Worm (Caenorhabditis elegans) whole organism, L1 larva: Measurements from ENCODE around the gene ztf-7.

Experiments used
- alr-1 ChIP-seq: fragments of 200-800 bp; sonication (Bioruptor generic); optimal IDR thresholded peaks from 2 replicates; lab custom pipeline; 2018; ENCODE audit warnings: borderline replicate concordance, mild to moderate bottlenecking, missing genetic modification characterization, missing compliant biosample characterization
- aly-2 ChIP-seq: fragments of 150-350 bp; optimal IDR thresholded peaks from 2 replicates; lab custom pipeline; 2014; ENCODE audit warnings: missing biosample characterization, missing genetic modification characterization
- blmp-1 ChIP-seq: fragments of 150-350 bp; optimal IDR thresholded peaks from 2 replicates; lab custom pipeline; 2014; ENCODE audit warnings: missing biosample characterization, missing genetic modification characterization
- efl-1 ChIP-seq, 4 experiments: fragments of 150-350 bp; optimal IDR thresholded peaks in 3 of 4; peaks in 1 of 4; 1 replicate in 1 of 4; 2 replicates in 3 of 4; lab custom pipeline; 2014; ENCODE audit warnings: missing biosample characterization in 2 of 4, missing genetic modification characterization in 2 of 4, missing genetic modification reagents in 2 of 4
- lin-13 ChIP-seq: fragments of 150-350 bp; optimal IDR thresholded peaks from 2 replicates; lab custom pipeline; 2014; ENCODE audit warnings: missing biosample characterization, missing genetic modification reagents, missing genetic modification characterization
- nhr-76 ChIP-seq: sonication (generic microtip); optimal IDR thresholded peaks from 2 replicates; lab custom pipeline; 2017; ENCODE audit warnings: missing biosample characterization, missing genetic modification characterization
- snpc-4 ChIP-seq: fragments of 150-350 bp; optimal IDR thresholded peaks from 2 replicates; lab custom pipeline; 2014; ENCODE audit warnings: missing biosample characterization, missing genetic modification characterization
- tbx-2 ChIP-seq: sonication (generic microtip); optimal IDR thresholded peaks from 2 replicates; lab custom pipeline; 2016; ENCODE audit warnings: missing genetic modification characterization, missing compliant biosample characterization
- unc-62 ChIP-seq: fragments of 150-350 bp; optimal IDR thresholded peaks from 2 replicates; lab custom pipeline; 2014; ENCODE audit warnings: missing biosample characterization, missing genetic modification reagents, missing genetic modification characterization
- zag-1 ChIP-seq: fragments of 150-350 bp; optimal IDR thresholded peaks from 2 replicates; lab custom pipeline; 2014; ENCODE audit warnings: missing biosample characterization, missing genetic modification characterization

- TF ChIP-seq tbx-2 (tag; lab: Kevin White, UChicago) (no peak), aly-2 (tag; lab: Kevin White, UChicago) (no peak), snpc-4 (tag; lab: Kevin White, UChicago) (no peak), unc-62 (no peak), blmp-1 (tag; lab: Kevin White, UChicago) (no peak), nhr-76 (no peak), zag-1 (tag; lab: Kevin White, UChicago) (no peak), efl-1 (optimal IDR thresholded peaks at IDR 0.05; lab: Kevin White, UChicago) (no peak), efl-1 (GFP tag; optimal IDR thresholded peaks at IDR 0.05 in 1 of 2; lab: Kevin White, UChicago) (no peak), lin-13 (GFP tag; lab: Kevin White, UChicago) (no peak), alr-1 (tag; lab: Kevin White, UChicago) (no peak)
Measured at ce11 chrV:9757884-9758283, 31.6 kb downstream of the ztf-7 start, which contains the start of gene F58E6.11.
